Worm (Caenorhabditis elegans) whole organism, mixed stage, embryonic: ENCODE measurements around the gene C08F1.11.

Source experiments
- flh-1 ChIP-seq: fragments of 200-800 bp; sonication (Bioruptor generic); optimal IDR thresholded peaks from 2 replicates; lab custom pipeline; 2018; ENCODE audit warnings: mild to moderate bottlenecking, missing genetic modification characterization, moderate library complexity, missing compliant biosample characterization
- lin-13 ChIP-seq: fragments of 150-350 bp; optimal IDR thresholded peaks from 2 replicates; lab custom pipeline; 2014; ENCODE audit warnings: missing biosample characterization, missing genetic modification characterization
- lsy-2 ChIP-seq: fragments of 150-350 bp; optimal IDR thresholded peaks from 2 replicates; lab custom pipeline; 2014; ENCODE audit warnings: missing biosample characterization, missing genetic modification characterization
- pha-4 ChIP-seq: fragments of 150-350 bp; optimal IDR thresholded peaks from 2 replicates; lab custom pipeline; 2018; ENCODE audit warnings: missing biosample characterization, missing genetic modification reagents, missing genetic modification characterization
- snpc-4 ChIP-seq: fragments of 150-350 bp; optimal IDR thresholded peaks from 2 replicates; lab custom pipeline; 2014; ENCODE audit warnings: missing biosample characterization, missing genetic modification characterization
- unc-39 ChIP-seq: fragments of 150-350 bp; optimal IDR thresholded peaks from 2 replicates; lab custom pipeline; 2014; ENCODE audit warnings: missing biosample characterization, missing genetic modification characterization
- unc-62 ChIP-seq: fragments of 150-350 bp; optimal IDR thresholded peaks from 2 replicates; lab custom pipeline; 2014; ENCODE audit warnings: missing biosample characterization, missing genetic modification reagents, missing genetic modification characterization

- TF ChIP-seq unc-62 (GFP tag; lab: Kevin White, UChicago) (no peak), pha-4 (no peak), unc-39 (no peak), snpc-4 (tag; lab: Kevin White, UChicago) (no peak), lin-13 (no peak), flh-1 (GFP tag; lab: Kevin White, UChicago) (no peak), lsy-2 (tag; lab: Kevin White, UChicago) (no peak)
These were observed 42.2 kb downstream of the C08F1.11 start, which contains the start of gene F36H5.12 for ce11 chrII:1742535-1742934.
